Fruit fly (Drosophila melanogaster): ENCODE data around the gene CG11756.

The CG11756 gene

DNA sequence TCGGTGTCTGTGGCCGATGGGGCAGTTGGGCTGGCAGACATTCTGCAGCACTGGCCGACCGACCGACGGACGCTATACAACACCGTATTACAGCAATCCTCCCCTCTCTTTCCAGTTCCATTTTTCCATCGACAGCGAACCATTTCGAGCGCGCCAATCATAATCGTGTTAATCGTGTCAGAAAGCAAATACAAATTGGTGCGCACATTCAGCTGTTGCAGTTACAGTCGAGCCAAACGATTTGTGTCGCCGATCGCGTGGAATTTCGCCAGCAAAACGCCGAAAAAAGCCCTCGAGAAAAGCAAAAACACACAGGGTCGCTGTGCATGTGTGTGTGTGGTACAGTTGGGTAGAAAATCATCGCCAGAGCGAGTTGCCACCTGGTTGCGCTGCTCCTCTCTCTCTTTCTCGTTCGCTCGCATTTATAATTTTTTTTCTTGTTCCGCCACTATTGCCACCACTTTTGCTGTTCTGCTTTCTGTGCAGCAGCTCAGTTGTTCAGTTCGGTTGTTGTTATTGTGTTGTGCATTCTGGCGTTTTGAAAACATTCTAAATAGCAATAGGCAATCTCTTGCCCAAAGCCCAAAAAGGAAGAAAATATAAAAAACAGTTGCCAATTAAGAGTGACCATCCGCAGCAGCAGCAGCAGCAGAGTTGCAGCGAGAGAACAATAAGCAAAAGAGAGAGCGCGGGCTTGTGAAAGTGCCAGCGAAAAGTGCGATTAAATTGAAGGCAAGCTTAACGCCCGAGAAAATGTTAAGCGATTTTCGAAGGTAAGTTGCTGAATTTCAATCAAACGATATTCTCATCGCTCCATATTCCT, 2.8 kb downstream of the CG11756 start, which contains the start of gene CG1737 (continued):
- TF ChIP-seq lab (GFP tag; optimal IDR thresholded peaks at IDR 0.05) = peak; percentile 50
- TF ChIP-seq CG10209 (GFP tag; optimal IDR thresholded peaks at IDR 0.05) = no peak
- TF ChIP-seq ERR (GFP tag; optimal IDR thresholded peaks at IDR 0.05) = no peak
- TF ChIP-seq Trl (optimal IDR thresholded peaks at IDR 0.05) = peak; percentile 28 to 72
- no peak for TF ChIP-seq Trl (GFP tag; optimal IDR thresholded peaks at IDR 0.05)
- peak; percentile 68 for TF ChIP-seq CG9932 (GFP tag; IDR thresholded peaks at IDR 0.05)
- TF ChIP-seq Gug (GFP tag; IDR thresholded peaks at IDR 0.05) = no peak
- TF ChIP-seq CG14014 (GFP tag; IDR thresholded peaks at IDR 0.05) = no peak
- TF ChIP-seq wek (GFP tag; optimal IDR thresholded peaks at IDR 0.05) = no peak
- TF ChIP-seq org-1 (GFP tag; optimal IDR thresholded peaks at IDR 0.05) = no peak
- no peak for TF ChIP-seq p53 (GFP tag; optimal IDR thresholded peaks at IDR 0.05)
- no peak for TF ChIP-seq yki (optimal IDR thresholded peaks at IDR 0.05)
- no peak for TF ChIP-seq inv (GFP tag; IDR thresholded peaks at IDR 0.05; ENCODE audit: partially characterized antibody)
- no peak for TF ChIP-seq croc (GFP tag; conservative IDR thresholded peaks at IDR 0.05)
- no peak for TF ChIP-seq CG6254 (GFP tag; optimal IDR thresholded peaks at IDR 0.05)
- peak; percentile 43; the same call in 1 of the 2 replicates for TF ChIP-seq NFAT (GFP tag; IDR thresholded peaks at IDR 0.05)
- no peak for TF ChIP-seq dm (GFP tag; optimal IDR thresholded peaks at IDR 0.05)
- TF ChIP-seq zen2 (GFP tag; IDR thresholded peaks at IDR 0.05; ENCODE audit: partially characterized antibody) = no peak
- no peak for TF ChIP-seq CG10565 (GFP tag; optimal IDR thresholded peaks at IDR 0.05)
- TF ChIP-seq CG43689 (GFP tag; IDR thresholded peaks at IDR 0.05) = no peak
- TF ChIP-seq CG30431 (GFP tag; optimal IDR thresholded peaks at IDR 0.05) = no peak
- no peak for TF ChIP-seq Fer3 (tag; optimal IDR thresholded peaks at IDR 0.05)
- no peak for TF ChIP-seq CG14050 (GFP tag; IDR thresholded peaks at IDR 0.05)
- TF ChIP-seq ash1 (GFP tag; optimal IDR thresholded peaks at IDR 0.05) = no peak
- TF ChIP-seq CG7357 (GFP tag; IDR thresholded peaks at IDR 0.05) = no peak
- no peak for TF ChIP-seq bab2 (GFP tag; optimal IDR thresholded peaks at IDR 0.05)
- TF ChIP-seq CG16813 (GFP tag; IDR thresholded peaks at IDR 0.05; ENCODE audit: partially characterized antibody) = no peak
- TF ChIP-seq CG17612 (GFP tag; IDR thresholded peaks at IDR 0.05) = no peak
- no peak for TF ChIP-seq CG10979 (tag; optimal IDR thresholded peaks at IDR 0.05)
- 0 out of 2 replicates have a peak, but pooled peaks have one; percentile 9 for TF ChIP-seq CG6689 (GFP tag; IDR thresholded peaks at IDR 0.05)
- TF ChIP-seq CG4328 (GFP tag; optimal IDR thresholded peaks at IDR 0.05) = peak; percentile 6
- no peak for TF ChIP-seq CG4707 (GFP tag; optimal IDR thresholded peaks at IDR 0.05)
- TF ChIP-seq bcd (GFP tag; optimal IDR thresholded peaks at IDR 0.05) = peak; percentile 11
- TF ChIP-seq Blimp-1 (GFP tag; optimal IDR thresholded peaks at IDR 0.05) = no peak
- TF ChIP-seq zfh1 (GFP tag; IDR thresholded peaks at IDR 0.05) = no peak
- no peak for TF ChIP-seq slou (GFP tag; optimal IDR thresholded peaks at IDR 0.05)
- TF ChIP-seq CG7786 (GFP tag; optimal IDR thresholded peaks at IDR 0.05) = peak; percentile 37
- TF ChIP-seq otp (GFP tag; IDR thresholded peaks at IDR 0.05) = no peak
- peak; percentile 10 for TF ChIP-seq CG2120 (GFP tag; optimal IDR thresholded peaks at IDR 0.05)
- no peak for TF ChIP-seq ci (GFP tag; IDR thresholded peaks at IDR 0.05)
- no peak for TF ChIP-seq Hsf (GFP tag; optimal IDR thresholded peaks at IDR 0.05)
- peak; percentile 79 for TF ChIP-seq CG10267 (tag; optimal IDR thresholded peaks at IDR 0.05)
- no peak for TF ChIP-seq Aef1 (GFP tag; IDR thresholded peaks at IDR 0.05)
- TF ChIP-seq her (GFP tag; optimal IDR thresholded peaks at IDR 0.05) = no peak
- TF ChIP-seq CG42726 (GFP tag; IDR thresholded peaks at IDR 0.05; ENCODE audit: partially characterized antibody) = no peak
- TF ChIP-seq sob (GFP tag; IDR thresholded peaks at IDR 0.05) = peak; percentile 41
- no peak for TF ChIP-seq CG12391 (tag; optimal IDR thresholded peaks at IDR 0.05)
- no peak for TF ChIP-seq Lhr (GFP tag; optimal IDR thresholded peaks at IDR 0.05)
- no peak for TF ChIP-seq ac (GFP tag; optimal IDR thresholded peaks at IDR 0.05)
- TF ChIP-seq CG17568 (GFP tag; optimal IDR thresholded peaks at IDR 0.05) = no peak
